Fruit fly (Drosophila melanogaster): ENCODE results near the gene Sol1.

dm6 chr3R:12361962-12362497 lies 24.0 kb upstream of the Sol1 start:
- no peak for TF ChIP-seq CG8478 (optimal IDR thresholded peaks at IDR 0.05)
- TF ChIP-seq CTCF (optimal IDR thresholded peaks at IDR 0.05), result no peak

Measured in S2 (cell line).